Fruit fly (Drosophila melanogaster) S2 (cell line): Measurements from ENCODE around the gene CG14277.

ENCODE experiments used
- CG8478 ChIP-seq: fragments of >200 bp; optimal IDR thresholded peaks from 2 replicates; lab custom pipeline; 2018
- CTCF ChIP-seq, 2 experiments: fragments of >200 bp; optimal IDR thresholded peaks; 2 replicates each; lab custom pipeline; 2018

dm6 chr2L:8284913-8285619 is 42.8 kb downstream of the CG14277 start:
- TF ChIP-seq CG8478 (lab: Kevin White, UChicago) = no peak
- no peak for TF ChIP-seq CTCF (optimal IDR thresholded peaks at IDR 0.05; lab: Kevin White, UChicago)
